Worm (Caenorhabditis elegans) whole organism, L4/young adult: ENCODE results near the gene F31B12.3.

Source experiments
- W03F9.2 ChIP-seq: fragments of 150-350 bp; optimal IDR thresholded peaks from 2 replicates; lab custom pipeline; 2014; ENCODE audit warnings: missing biosample characterization, missing genetic modification characterization
- dao-5 ChIP-seq: sonication (generic microtip); optimal IDR thresholded peaks from 2 replicates; lab custom pipeline; 2016; ENCODE audit warnings: missing genotype, missing genetic modification characterization, moderate library complexity, missing compliant biosample characterization
- him-1 ChIP-seq: sonication (generic microtip); optimal IDR thresholded peaks from 2 replicates; lab custom pipeline; 2016; ENCODE audit warnings: missing genotype, missing genetic modification reagents, missing genetic modification characterization, missing compliant biosample characterization

The F31B12.3 gene

ce11 chrX:10820511-10820910 is at the start of gene F31B12.3:
Gene F31B12.3 (minus strand): TSS chrX:10820611.
- no peak for TF ChIP-seq dao-5 (tag; lab: Kevin White, UChicago)
- no peak for TF ChIP-seq W03F9.2 (tag; lab: Kevin White, UChicago)
- no peak for TF ChIP-seq him-1 (tag; lab: Kevin White, UChicago)

DNA sequence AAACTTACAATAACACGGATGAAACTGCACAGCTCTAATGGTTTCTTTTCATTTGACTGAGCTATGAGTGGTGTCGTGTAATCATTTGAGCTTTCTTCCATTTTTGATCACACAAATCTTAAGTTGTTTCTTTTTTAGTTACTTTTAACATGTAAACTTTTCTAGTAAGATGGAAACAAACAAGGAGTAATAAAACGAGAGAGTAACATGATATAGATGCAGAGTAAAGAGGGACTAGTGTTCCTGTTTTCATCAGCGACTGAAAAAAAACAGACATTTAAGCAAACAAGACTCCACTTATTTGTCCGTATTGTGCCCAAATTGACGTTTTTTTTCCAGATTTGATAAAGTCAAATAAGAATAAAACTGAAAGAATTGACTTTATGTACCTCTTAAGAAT is 49.7 kb upstream of the F31B12.3 start, which contains the start of gene pgp-7:
TSS of gene pgp-7 (minus strand) at position 101 of the 400 bp plus-strand sequence.
- TF ChIP-seq dao-5 (tag; lab: Kevin White, UChicago), result no peak
- TF ChIP-seq W03F9.2 (tag; lab: Kevin White, UChicago), result no peak
- no peak for TF ChIP-seq him-1 (tag; lab: Kevin White, UChicago)

ce11 chrX:10864322-10864721 is 43.9 kb upstream of the F31B12.3 start, which contains the start of gene pgp-8:
Gene pgp-8 (minus strand): TSS chrX:10864422.
- TF ChIP-seq dao-5 (tag; lab: Kevin White, UChicago), result no peak
- TF ChIP-seq W03F9.2 (tag; lab: Kevin White, UChicago), result no peak
- TF ChIP-seq him-1 (tag; lab: Kevin White, UChicago), result no peak

DNA sequence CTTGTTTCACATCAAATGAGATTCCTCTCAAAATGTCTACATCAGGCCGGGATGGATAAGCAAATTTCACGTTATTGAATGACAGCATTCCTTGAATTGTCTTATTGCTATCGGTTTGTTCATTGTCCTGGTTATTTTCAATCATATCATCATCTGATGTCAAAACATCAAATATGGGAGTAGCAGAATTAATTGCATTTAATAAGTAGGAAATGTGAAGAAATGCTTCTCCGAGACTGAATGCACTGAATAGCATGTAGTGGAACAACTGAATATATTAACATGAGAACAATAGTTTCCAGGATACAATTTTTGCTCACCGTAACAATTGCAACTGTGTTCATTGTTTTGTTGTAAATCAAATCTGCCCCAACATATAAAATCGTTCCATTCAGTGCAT is 42.2 kb upstream of the F31B12.3 start:
- TF ChIP-seq W03F9.2 (tag; lab: Kevin White, UChicago) (no peak), him-1 (tag; lab: Kevin White, UChicago) (no peak), dao-5 (tag; lab: Kevin White, UChicago) (no peak)

DNA sequence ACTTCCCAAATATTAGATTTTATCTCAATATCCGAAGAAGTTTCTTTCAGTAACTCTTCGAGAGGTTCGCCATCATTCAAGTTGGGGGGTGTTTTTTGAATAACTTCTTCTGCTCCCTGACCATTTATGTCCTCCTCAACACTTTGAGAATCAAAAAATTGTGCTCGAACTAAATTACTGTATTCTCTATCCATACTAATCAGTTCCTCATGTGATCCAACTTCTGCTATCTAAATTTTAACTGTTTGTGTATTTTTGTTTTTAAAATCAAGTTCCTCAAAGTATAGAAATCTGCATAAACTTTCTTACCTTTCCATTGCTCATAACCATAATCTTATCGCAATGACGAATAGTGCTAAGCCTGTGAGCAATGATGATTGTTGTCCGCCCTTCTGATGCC is 41.3 kb upstream of the F31B12.3 start:
- TF ChIP-seq dao-5 (tag; lab: Kevin White, UChicago), result no peak
- TF ChIP-seq W03F9.2 (tag; lab: Kevin White, UChicago), result no peak
- no peak for TF ChIP-seq him-1 (tag; lab: Kevin White, UChicago)

DNA sequence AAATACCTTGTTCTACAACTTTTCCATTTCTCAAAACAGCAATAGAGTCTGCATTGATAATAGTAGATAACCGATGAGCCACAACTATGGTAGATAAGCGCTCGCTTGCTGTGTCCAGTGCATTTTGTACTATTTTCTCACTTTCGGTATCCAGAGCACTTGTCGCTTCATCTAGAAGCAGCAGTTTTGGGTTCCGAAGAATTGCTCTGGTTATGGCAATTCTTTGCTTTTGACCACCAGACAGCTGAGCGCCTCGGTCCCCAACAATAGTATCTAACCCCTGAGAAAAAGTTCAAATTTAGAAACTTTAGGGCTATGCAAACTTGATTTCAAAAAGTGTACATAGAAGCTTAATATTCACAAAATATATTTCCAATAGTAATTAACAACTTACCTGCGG is 39.2 kb upstream of the F31B12.3 start:
- TF ChIP-seq W03F9.2 (tag; lab: Kevin White, UChicago) (no peak), him-1 (tag; lab: Kevin White, UChicago) (no peak), dao-5 (tag; lab: Kevin White, UChicago) (no peak)

DNA sequence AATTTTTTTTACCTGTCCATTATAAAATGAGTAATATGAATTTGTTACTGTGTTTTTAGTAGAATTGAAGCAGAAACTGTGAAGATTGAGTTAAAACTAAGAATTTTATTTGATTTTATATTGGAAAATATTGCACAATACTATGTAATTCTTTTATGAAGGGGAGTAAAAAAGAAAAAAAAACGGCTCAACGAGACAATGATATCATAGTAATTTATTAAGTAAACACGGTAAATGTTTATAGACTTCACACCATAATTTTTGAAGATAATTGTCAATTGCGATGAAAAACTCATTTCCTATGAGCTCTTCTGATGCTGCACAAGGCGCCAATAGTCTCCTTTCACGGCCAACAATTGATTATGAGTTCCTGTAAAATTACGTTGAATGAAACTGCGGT is 38.8 kb upstream of the F31B12.3 start, which contains the start of gene pgp-5:
TSS of gene pgp-5 (minus strand) at position 87 of the 400 bp plus-strand sequence.
- TF ChIP-seq W03F9.2 (tag; lab: Kevin White, UChicago), result no peak
- no peak for TF ChIP-seq him-1 (tag; lab: Kevin White, UChicago)
- TF ChIP-seq dao-5 (tag; lab: Kevin White, UChicago), result no peak

ce11 chrX:10853271-10853670 is 32.9 kb upstream of the F31B12.3 start:
- TF ChIP-seq W03F9.2 (tag; lab: Kevin White, UChicago), result no peak
- no peak for TF ChIP-seq him-1 (tag; lab: Kevin White, UChicago)
- TF ChIP-seq dao-5 (tag; lab: Kevin White, UChicago), result no peak

ce11 chrX:10851735-10852134 is 31.3 kb upstream of the F31B12.3 start:
- TF ChIP-seq W03F9.2 (tag; lab: Kevin White, UChicago), result no peak
- no peak for TF ChIP-seq him-1 (tag; lab: Kevin White, UChicago)
- TF ChIP-seq dao-5 (tag; lab: Kevin White, UChicago), result no peak

DNA sequence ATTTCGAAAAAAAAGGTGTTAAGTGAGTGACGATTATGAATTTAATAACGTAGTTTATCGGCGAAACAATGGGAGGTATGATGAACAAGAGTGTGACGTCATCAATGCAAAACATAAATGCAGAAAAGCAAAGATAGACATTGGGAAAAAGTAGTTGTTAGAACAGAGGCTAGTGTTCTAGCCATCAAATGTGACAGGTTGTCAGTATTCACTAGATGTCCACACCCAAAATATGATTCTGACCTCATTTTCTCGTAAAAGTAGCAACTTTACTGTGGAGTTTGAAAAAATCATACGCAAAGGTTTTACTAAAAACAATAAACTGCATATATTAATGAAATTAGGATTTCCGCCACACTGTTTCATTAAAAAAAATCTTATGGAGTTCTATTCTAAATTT is 30.8 kb upstream of the F31B12.3 start:
- TF ChIP-seq him-1 (tag; lab: Kevin White, UChicago), result no peak
- TF ChIP-seq W03F9.2 (tag; lab: Kevin White, UChicago), result no peak
- TF ChIP-seq dao-5 (tag; lab: Kevin White, UChicago), result no peak

- TF ChIP-seq W03F9.2 (tag; lab: Kevin White, UChicago) (no peak), dao-5 (tag; lab: Kevin White, UChicago) (no peak), him-1 (tag; lab: Kevin White, UChicago) (no peak)
Observed at ce11 chrX:10846898-10847297, 26.5 kb upstream of the F31B12.3 start.

DNA sequence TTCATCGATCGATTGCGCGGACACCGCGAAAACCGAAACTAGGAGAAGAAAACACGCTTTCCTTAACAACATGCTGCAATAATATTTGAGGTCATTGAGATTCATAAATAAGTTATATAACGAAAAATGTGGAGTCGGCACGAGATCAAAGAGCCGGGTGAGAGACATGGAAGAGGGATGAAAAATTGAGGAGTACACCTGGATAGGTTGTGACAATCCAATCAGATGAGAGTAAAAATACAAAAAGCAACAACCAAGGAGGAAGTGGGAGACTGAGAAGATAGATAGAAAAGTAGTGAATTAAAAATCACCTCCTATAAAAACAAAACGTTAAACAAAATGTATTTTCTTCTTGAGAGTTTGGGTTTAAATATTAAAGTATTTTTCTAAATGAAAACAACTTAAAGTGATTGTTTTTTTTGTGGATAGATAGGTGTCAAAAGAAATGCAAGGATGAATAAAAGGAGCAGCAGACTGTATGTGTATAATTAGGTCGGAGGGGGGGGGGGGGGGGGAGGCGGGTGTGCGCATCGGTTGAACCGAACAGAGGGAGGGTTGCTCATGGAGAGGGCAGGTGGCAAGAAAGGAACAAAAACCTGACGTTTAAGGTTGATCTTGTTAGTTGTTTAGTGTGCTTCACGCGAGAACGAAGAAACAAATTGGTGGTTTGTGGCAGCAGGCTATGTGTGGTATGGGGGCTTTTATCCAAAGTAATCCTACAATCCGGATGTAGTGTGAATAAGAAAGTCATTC is 24.4 kb upstream of the F31B12.3 start, which contains the start of gene C05A9.2:
TSS of gene C05A9.2 (minus strand) at position 73 of the 753 bp plus-strand sequence.
- TF ChIP-seq W03F9.2 (tag; lab: Kevin White, UChicago), result no peak
- TF ChIP-seq dao-5 (tag; lab: Kevin White, UChicago), result no peak
- TF ChIP-seq him-1 (tag; lab: Kevin White, UChicago), result no peak

DNA sequence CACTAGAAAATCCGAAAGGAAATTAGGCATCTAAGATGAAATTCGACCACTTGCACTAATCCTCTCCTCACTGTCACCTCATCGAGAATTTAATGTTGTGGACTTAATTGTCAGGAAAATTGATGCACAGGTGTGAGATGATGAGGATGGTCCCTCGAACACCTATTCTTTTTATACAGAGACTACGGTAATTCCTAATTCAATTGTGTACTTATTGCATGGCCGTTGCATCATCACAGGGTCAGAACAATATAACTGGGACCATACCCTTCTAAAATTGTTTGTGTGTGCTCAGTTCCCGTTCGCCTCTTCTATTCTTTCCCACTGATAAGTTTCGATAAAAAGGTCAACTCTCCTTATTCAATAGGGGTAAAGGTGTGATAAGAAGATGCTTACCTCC is 23.7 kb upstream of the F31B12.3 start:
- TF ChIP-seq dao-5 (tag; lab: Kevin White, UChicago) (no peak), him-1 (tag; lab: Kevin White, UChicago) (no peak), W03F9.2 (tag; lab: Kevin White, UChicago) (no peak)

DNA sequence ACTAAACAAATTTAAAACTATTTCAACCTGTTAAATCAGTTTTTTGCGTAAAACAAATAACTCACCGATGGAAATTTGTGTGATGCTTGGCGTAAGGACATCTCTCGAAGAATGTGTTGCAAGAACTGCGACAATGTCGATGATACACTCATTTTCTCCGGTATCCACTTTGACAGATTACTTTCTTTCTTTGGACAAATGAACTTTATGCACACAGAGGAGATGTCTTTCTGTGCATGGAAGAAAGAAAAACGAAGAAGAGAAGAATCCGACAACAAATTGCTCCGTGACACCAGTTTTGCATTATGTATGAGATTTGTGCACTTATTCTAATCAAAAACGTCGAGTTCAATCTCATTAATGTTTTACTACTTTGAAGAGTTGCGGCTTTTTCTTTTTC is 18.1 kb upstream of the F31B12.3 start, which contains the start of gene plc-1:
TSS of gene plc-1 (minus strand) at position 101 of the 400 bp plus-strand sequence.
- no peak for TF ChIP-seq W03F9.2 (tag; lab: Kevin White, UChicago)
- TF ChIP-seq him-1 (tag; lab: Kevin White, UChicago), result no peak
- TF ChIP-seq dao-5 (tag; lab: Kevin White, UChicago), result no peak
